Fruit fly (Drosophila melanogaster): Measurements from ENCODE around the gene Hml.

Hml gene

DNA sequence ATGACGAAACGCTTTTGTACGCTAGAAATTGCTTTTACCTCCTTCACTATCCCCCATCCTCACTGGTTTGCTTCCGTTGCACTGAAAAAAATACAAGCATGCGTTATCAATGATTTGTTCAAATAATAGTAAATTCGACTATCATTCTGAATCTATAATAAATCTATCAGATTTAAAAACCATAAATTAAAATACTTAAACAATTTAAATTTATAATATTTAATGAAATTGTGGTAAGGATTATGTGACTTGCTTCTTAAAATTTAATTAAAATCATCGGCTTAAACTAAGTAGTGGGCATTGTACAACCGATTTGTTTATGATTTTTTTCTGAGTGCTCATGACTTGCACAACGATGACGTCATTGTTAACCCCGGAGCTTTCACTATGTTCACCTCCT, 59.7 kb downstream of the Hml start (continued):
- peak; percentile 73; the same call in 2 of the 3 replicates for TF ChIP-seq CG17361 (GFP tag; IDR thresholded peaks at IDR 0.05)
- TF ChIP-seq gcm (GFP tag; optimal IDR thresholded peaks at IDR 0.05) = peak; percentile 15
- peak; percentile 24 for TF ChIP-seq CG10274 (GFP tag; optimal IDR thresholded peaks at IDR 0.05)
- no peak for TF ChIP-seq kni (GFP tag; optimal IDR thresholded peaks at IDR 0.05)
- TF ChIP-seq Nf-YC (tag; optimal IDR thresholded peaks at IDR 0.05) = peak; percentile 55
- TF ChIP-seq Dref (GFP tag; IDR thresholded peaks at IDR 0.05) = no peak
- no peak for TF ChIP-seq CG14050 (GFP tag; IDR thresholded peaks at IDR 0.05)
- peak; percentile 70 for TF ChIP-seq CG17359 (tag; optimal IDR thresholded peaks at IDR 0.05)
- no peak for TF ChIP-seq peb (GFP tag; IDR thresholded peaks at IDR 0.05)
- no peak for TF ChIP-seq inv (GFP tag; IDR thresholded peaks at IDR 0.05; ENCODE audit: partially characterized antibody)
- TF ChIP-seq tin (GFP tag; optimal IDR thresholded peaks at IDR 0.05) = peak; percentile 43
- no peak for TF ChIP-seq Drgx (GFP tag; IDR thresholded peaks at IDR 0.05)
- no peak for TF ChIP-seq gfzf (GFP tag; optimal IDR thresholded peaks at IDR 0.05)
- peak; percentile 48 for TF ChIP-seq ATbp (GFP tag; optimal IDR thresholded peaks at IDR 0.05)
- peak; percentile 79 for TF ChIP-seq cwo (GFP tag; optimal IDR thresholded peaks at IDR 0.05)
- TF ChIP-seq trem (tag; optimal IDR thresholded peaks at IDR 0.05) = no peak
- TF ChIP-seq CG8944 (GFP tag; optimal IDR thresholded peaks at IDR 0.05) = no peak
- TF ChIP-seq ro (GFP tag; IDR thresholded peaks at IDR 0.05) = no peak
- peak; percentile 63 for TF ChIP-seq fd96Cb (tag; optimal IDR thresholded peaks at IDR 0.05)
- peak; percentile 59 for TF ChIP-seq CrebB (tag; optimal IDR thresholded peaks at IDR 0.05)
- TF ChIP-seq so (GFP tag; IDR thresholded peaks at IDR 0.05) = peak; percentile 35; the same call in 1 of the 3 replicates
- TF ChIP-seq fu2 (GFP tag; optimal IDR thresholded peaks at IDR 0.05) = no peak
- TF ChIP-seq CG7839 (tag; optimal IDR thresholded peaks at IDR 0.05) = peak; percentile 86
- peak; percentile 17 for TF ChIP-seq CG7928 (GFP tag; optimal IDR thresholded peaks at IDR 0.05)
- no peak for TF ChIP-seq CG30431 (GFP tag; optimal IDR thresholded peaks at IDR 0.05)
- TF ChIP-seq CG6683 (GFP tag; optimal IDR thresholded peaks at IDR 0.05) = peak; percentile 72
- peak; percentile 84 for TF ChIP-seq BtbVII (GFP tag; optimal IDR thresholded peaks at IDR 0.05)
- no peak for TF ChIP-seq Trl (optimal IDR thresholded peaks at IDR 0.05)
- no peak for TF ChIP-seq Trl (GFP tag; optimal IDR thresholded peaks at IDR 0.05)
- TF ChIP-seq Poxn (GFP tag; IDR thresholded peaks at IDR 0.05) = no peak
- TF ChIP-seq ato (GFP tag; IDR thresholded peaks at IDR 0.05; ENCODE audit: partially characterized antibody) = no peak
- TF ChIP-seq CG10267 (tag; optimal IDR thresholded peaks at IDR 0.05) = peak; percentile 56
- peak; percentile 81 for TF ChIP-seq Hand (GFP tag; optimal IDR thresholded peaks at IDR 0.05)
- no peak for TF ChIP-seq CG13287 (GFP tag; IDR thresholded peaks at IDR 0.05; ENCODE audit: partially characterized antibody)
- peak; percentile 15 for TF ChIP-seq CG1602 (GFP tag; optimal IDR thresholded peaks at IDR 0.05)
- TF ChIP-seq CG1832 (GFP tag; optimal IDR thresholded peaks at IDR 0.05) = no peak
- no peak for TF ChIP-seq pb (GFP tag; optimal IDR thresholded peaks at IDR 0.05)
- no peak for TF ChIP-seq pfk (GFP tag; optimal IDR thresholded peaks at IDR 0.05)
- no peak for TF ChIP-seq kay (GFP tag; optimal IDR thresholded peaks at IDR 0.05)
- peak; percentile 5 for TF ChIP-seq zf30C (GFP tag; optimal IDR thresholded peaks at IDR 0.05)
- no peak for TF ChIP-seq kah (GFP tag; optimal IDR thresholded peaks at IDR 0.05)
- TF ChIP-seq CG10462 (GFP tag; optimal IDR thresholded peaks at IDR 0.05) = peak; percentile 16
- no peak for TF ChIP-seq Hr78 (GFP tag; optimal IDR thresholded peaks at IDR 0.05)
- peak; percentile 16 for TF ChIP-seq zen (tag; optimal IDR thresholded peaks at IDR 0.05)
- TF ChIP-seq CG5245 (GFP tag; optimal IDR thresholded peaks at IDR 0.05) = no peak
- peak; percentile 32; the same call in 1 of the 3 replicates for TF ChIP-seq CG7357 (GFP tag; IDR thresholded peaks at IDR 0.05)
- TF ChIP-seq Med (GFP tag) = peak; percentile 59
- TF ChIP-seq CG9797 (GFP tag; optimal IDR thresholded peaks at IDR 0.05) = no peak
- peak; percentile 80 for TF ChIP-seq Sox100B (GFP tag; optimal IDR thresholded peaks at IDR 0.05)
- peak; percentile 45 for TF ChIP-seq CG17568 (GFP tag; optimal IDR thresholded peaks at IDR 0.05)
- TF ChIP-seq CG12071 (GFP tag; optimal IDR thresholded peaks at IDR 0.05) = peak; percentile 16
